Worm (Caenorhabditis elegans) whole organism, late embryonic: ENCODE measurements around the gene hda-5.

Experiments used
- Y22D7AL.16 ChIP-seq: sonication (generic microtip); optimal IDR thresholded peaks from 2 replicates; lab custom pipeline; 2016; ENCODE audit warnings: missing genetic modification characterization, missing compliant biosample characterization
- ahr-1 ChIP-seq: sonication (generic microtip); optimal IDR thresholded peaks from 2 replicates; lab custom pipeline; 2016; ENCODE audit warnings: missing genetic modification characterization, missing compliant biosample characterization
- ama-1 ChIP-seq: fragments of 150-350 bp; optimal IDR thresholded peaks from 2 replicates; lab custom pipeline; 2014
- ceh-14 ChIP-seq: sonication (generic microtip); optimal IDR thresholded peaks from 2 replicates; lab custom pipeline; 2016; ENCODE audit warnings: missing genotype, missing genetic modification characterization, missing compliant biosample characterization
- ceh-18 ChIP-seq: sonication (generic microtip); optimal IDR thresholded peaks from 2 replicates; lab custom pipeline; 2016; ENCODE audit warnings: missing genetic modification characterization, missing compliant biosample characterization
- ceh-2 ChIP-seq: sonication (generic microtip); optimal IDR thresholded peaks from 2 replicates; lab custom pipeline; 2016; ENCODE audit warnings: missing genotype, missing genetic modification characterization, missing compliant biosample characterization
- ceh-22 ChIP-seq: sonication (generic microtip); optimal IDR thresholded peaks from 2 replicates; lab custom pipeline; 2017; ENCODE audit warnings: missing biosample characterization, missing genetic modification characterization
- ceh-24 ChIP-seq: sonication (generic microtip); optimal IDR thresholded peaks from 2 replicates; lab custom pipeline; 2016; ENCODE audit warnings: mild to moderate bottlenecking, missing genetic modification characterization, missing compliant biosample characterization
- ceh-30 ChIP-seq: fragments of 150-350 bp; optimal IDR thresholded peaks from 2 replicates; lab custom pipeline; 2014; ENCODE audit warnings: missing biosample characterization, missing genetic modification characterization
- ceh-34 ChIP-seq: sonication (generic microtip); optimal IDR thresholded peaks from 2 replicates; lab custom pipeline; 2016; ENCODE audit warnings: mild to moderate bottlenecking, missing genetic modification characterization, missing compliant biosample characterization
- ceh-48 ChIP-seq: sonication (generic microtip); optimal IDR thresholded peaks from 2 replicates; lab custom pipeline; 2016; ENCODE audit warnings: missing genetic modification characterization, inconsistent platforms, missing compliant biosample characterization
- ceh-6 ChIP-seq: fragments of 200-800 bp; sonication (Bioruptor generic); optimal IDR thresholded peaks from 2 replicates; lab custom pipeline; 2018; ENCODE audit warnings: mild to moderate bottlenecking, missing genetic modification characterization, missing compliant biosample characterization
- elt-2 ChIP-seq: sonication (generic microtip); optimal IDR thresholded peaks from 2 replicates; lab custom pipeline; 2016; ENCODE audit warnings: missing genetic modification reagents, missing genetic modification characterization, missing compliant biosample characterization
- elt-4 ChIP-seq: sonication (generic microtip); optimal IDR thresholded peaks from 2 replicates; lab custom pipeline; 2016; ENCODE audit warnings: missing genetic modification characterization, missing compliant biosample characterization
- hlh-15 ChIP-seq: sonication (generic microtip); optimal IDR thresholded peaks from 2 replicates; lab custom pipeline; 2016; ENCODE audit warnings: missing genetic modification characterization, missing compliant biosample characterization
- hlh-30 ChIP-seq: sonication (generic microtip); optimal IDR thresholded peaks from 2 replicates; lab custom pipeline; 2017; ENCODE audit warnings: antibody characterized with exemption, missing genetic modification characterization, missing compliant biosample characterization; ENCODE audit not compliant: insufficient read depth
- hlh-6 ChIP-seq: sonication (generic microtip); optimal IDR thresholded peaks from 2 replicates; lab custom pipeline; 2016; ENCODE audit warnings: missing genotype, missing genetic modification characterization, missing compliant biosample characterization
- madf-2 ChIP-seq: sonication (generic microtip); optimal IDR thresholded peaks from 2 replicates; lab custom pipeline; 2017; ENCODE audit warnings: missing genetic modification characterization, missing compliant biosample characterization
- npax-4 ChIP-seq: sonication (generic microtip); optimal IDR thresholded peaks from 2 replicates; lab custom pipeline; 2016; ENCODE audit warnings: missing genetic modification characterization, missing compliant biosample characterization
- odd-2 ChIP-seq: sonication (generic microtip); optimal IDR thresholded peaks from 2 replicates; lab custom pipeline; 2017; ENCODE audit warnings: antibody characterized with exemption, mild to moderate bottlenecking, missing genetic modification characterization, missing compliant biosample characterization
- pax-1 ChIP-seq: fragments of 150-350 bp; optimal IDR thresholded peaks from 2 replicates; lab custom pipeline; 2014; ENCODE audit warnings: missing biosample characterization, missing genetic modification characterization
- pha-2 ChIP-seq: sonication (generic microtip); optimal IDR thresholded peaks from 2 replicates; lab custom pipeline; 2017; ENCODE audit warnings: mild to moderate bottlenecking, missing genetic modification characterization, missing compliant biosample characterization
- pha-4 ChIP-seq: fragments of 150-350 bp; optimal IDR thresholded peaks from 2 replicates; lab custom pipeline; 2018; ENCODE audit warnings: missing biosample characterization, missing genetic modification reagents, missing genetic modification characterization
- pqm-1 ChIP-seq: sonication (generic microtip); optimal IDR thresholded peaks from 2 replicates; lab custom pipeline; 2016; ENCODE audit warnings: missing genetic modification characterization, missing compliant biosample characterization
- pros-1 ChIP-seq: fragments of 150-350 bp; optimal IDR thresholded peaks from 2 replicates; lab custom pipeline; 2014; ENCODE audit warnings: missing biosample characterization, missing genetic modification reagents, missing genetic modification characterization
- rnt-1 ChIP-seq: sonication (generic microtip); optimal IDR thresholded peaks from 2 replicates; lab custom pipeline; 2016; ENCODE audit warnings: missing genetic modification characterization, missing compliant biosample characterization
- sox-2 ChIP-seq: fragments of 200-800 bp; sonication (Bioruptor generic); IDR thresholded peaks from 2 replicates; pipeline ENCODE4 v1.3.6; 2022; ENCODE audit warnings: missing genetic modification reagents, missing genetic modification characterization, missing compliant biosample characterization
- syd-9 ChIP-seq: sonication (generic microtip); optimal IDR thresholded peaks from 2 replicates; lab custom pipeline; 2016; ENCODE audit warnings: mild to moderate bottlenecking, missing genetic modification characterization, moderate library complexity, missing compliant biosample characterization
- tbx-2 ChIP-seq: sonication (generic microtip); optimal IDR thresholded peaks from 2 replicates; lab custom pipeline; 2016; ENCODE audit warnings: missing genetic modification characterization, missing compliant biosample characterization
- unc-42 ChIP-seq: sonication (generic microtip); optimal IDR thresholded peaks from 2 replicates; lab custom pipeline; 2016; ENCODE audit warnings: missing genotype, missing genetic modification characterization, missing compliant biosample characterization
- zip-5 ChIP-seq: sonication (generic microtip); optimal IDR thresholded peaks from 2 replicates; lab custom pipeline; 2016; ENCODE audit warnings: missing genetic modification characterization, missing compliant biosample characterization
- ztf-16 ChIP-seq: sonication (generic microtip); optimal IDR thresholded peaks from 2 replicates; lab custom pipeline; 2017; ENCODE audit warnings: missing genetic modification characterization, missing compliant biosample characterization

The hda-5 gene

DNA sequence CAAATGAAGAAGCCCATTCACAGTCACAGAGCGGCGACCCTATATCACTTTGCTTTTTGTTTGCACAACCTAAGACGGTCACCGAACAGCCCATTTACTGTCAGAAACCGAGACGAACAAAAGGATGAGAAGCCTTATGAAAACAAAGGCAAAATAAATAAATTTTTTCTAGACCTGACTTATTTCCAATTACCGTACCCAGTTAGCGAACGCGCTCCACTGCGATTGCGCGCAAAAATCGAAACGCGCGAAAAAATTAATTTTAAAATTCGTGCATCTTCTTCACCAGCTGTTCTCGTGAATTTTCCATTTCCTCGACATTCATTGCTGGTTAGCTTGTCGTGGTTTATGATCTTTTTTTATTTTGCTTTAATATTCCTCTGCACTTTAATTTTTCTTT lies 16.3 kb upstream of the hda-5 start, which contains the start of gene F43G6.16:
TSS of gene F43G6.16 (minus strand) at position 141 of the 400 bp plus-strand sequence.
- TF ChIP-seq pax-1 (tag; lab: Kevin White, UChicago) = peak; percentile 85
- TF ChIP-seq pqm-1 = no peak
- no peak for TF ChIP-seq ceh-34
- TF ChIP-seq ceh-14 (tag; lab: Kevin White, UChicago) = no peak
- TF ChIP-seq, all 69 proteins: peak for 1

DNA sequence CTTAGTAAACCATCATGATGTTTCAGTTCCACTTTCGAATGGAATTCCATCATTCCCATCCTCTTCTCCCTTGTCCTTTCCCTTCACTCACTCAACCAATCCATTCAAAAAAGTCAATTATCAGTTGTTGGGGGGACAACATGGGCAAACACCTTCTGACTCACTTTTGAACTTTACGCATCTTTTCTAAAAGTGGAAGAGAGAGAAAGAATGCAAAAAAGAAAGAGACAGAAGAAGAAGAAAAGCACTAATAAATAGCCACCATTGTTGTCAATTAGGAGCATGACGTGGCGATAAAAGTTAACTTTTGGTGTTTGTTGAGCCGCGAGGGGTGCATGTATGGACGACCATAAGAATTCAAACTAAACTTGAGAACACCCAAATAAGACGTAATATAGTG lies 10.8 kb upstream of the hda-5 start:
- TF ChIP-seq odd-2 = no peak
- no peak for TF ChIP-seq ceh-48 (tag; lab: Kevin White, UChicago)
- no peak for TF ChIP-seq ceh-30 (tag; lab: Kevin White, UChicago)
- no peak for TF ChIP-seq zip-5 (tag; lab: Kevin White, UChicago)
- TF ChIP-seq hlh-15 (tag; lab: Kevin White, UChicago) = no peak
- no peak for TF ChIP-seq ceh-22
- no peak for TF ChIP-seq ceh-2 (tag; lab: Kevin White, UChicago)
- no peak for TF ChIP-seq ztf-16
- no peak for TF ChIP-seq hlh-6 (tag; lab: Kevin White, UChicago)
- TF ChIP-seq madf-2 = no peak
- no peak for TF ChIP-seq ceh-18
- no peak for TF ChIP-seq rnt-1 (tag; lab: Kevin White, UChicago)
- TF ChIP-seq, all 69 proteins: peak for 0

DNA sequence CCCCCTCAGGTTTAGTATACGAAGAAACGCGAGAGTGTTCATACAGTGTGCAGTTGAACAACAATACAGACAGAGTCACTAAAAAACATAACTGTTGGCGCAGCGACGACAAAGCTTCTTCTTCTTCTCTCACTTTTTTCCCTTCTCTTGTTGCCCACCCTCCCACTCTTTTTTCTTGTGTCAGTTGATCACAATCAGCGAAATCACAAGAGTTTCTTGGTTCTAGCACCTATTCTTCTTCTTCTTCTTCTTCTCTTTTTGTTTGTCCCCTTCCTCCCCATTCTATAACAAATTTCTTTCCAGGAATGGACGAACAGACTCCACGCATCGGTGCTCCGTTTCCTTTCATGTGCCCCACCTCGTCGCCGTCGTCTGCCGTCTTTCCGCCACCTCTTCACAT lies 8.4 kb upstream of the hda-5 start, which contains the start of gene F43G6.4:
TSS of gene F43G6.4 (plus strand) at position 301 of the 400 bp plus-strand sequence.
- TF ChIP-seq ceh-24 (tag; lab: Kevin White, UChicago) (no peak), Y22D7AL.16 (tag; lab: Kevin White, UChicago) (no peak)

DNA sequence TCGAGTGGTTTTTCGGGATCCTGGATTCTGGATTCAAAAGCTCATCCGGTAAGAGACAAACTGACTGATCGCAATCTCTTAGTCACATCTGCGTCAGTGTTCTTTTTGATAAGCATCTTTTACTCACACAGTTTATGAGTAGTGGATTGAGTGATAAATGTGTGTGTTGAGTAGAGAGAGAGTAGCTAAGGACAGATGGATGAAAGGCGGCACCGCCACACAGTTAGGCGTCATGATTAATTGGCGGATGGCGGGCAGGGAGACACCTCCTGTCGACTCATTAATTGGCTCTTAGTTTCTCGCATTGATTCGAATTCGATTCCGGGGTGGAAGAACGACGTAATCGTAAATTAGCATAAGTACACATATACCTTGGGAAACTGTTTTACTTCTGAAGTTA lies 4.4 kb upstream of the hda-5 start:
- TF ChIP-seq hlh-15 (tag; lab: Kevin White, UChicago) (no peak), ceh-30 (tag; lab: Kevin White, UChicago) (no peak), tbx-2 (tag; lab: Kevin White, UChicago) (no peak), hlh-30 (tag; lab: Kevin White, UChicago) (no peak), Y22D7AL.16 (tag; lab: Kevin White, UChicago) (no peak), elt-4 (tag; lab: Kevin White, UChicago) (no peak), sox-2 (GFP tag; lab: Robert Waterston, UW) (no peak), ztf-16 (no peak), syd-9 (no peak), npax-4 (tag; lab: Kevin White, UChicago) (no peak)
- TF ChIP-seq, all 69 proteins: peak for 0

ce11 chrII:11797194-11797593 lies 1.6 kb upstream of the hda-5 start:
- TF ChIP-seq pha-4 (tag; lab: Kevin White, UChicago) (no peak), unc-42 (tag; lab: Kevin White, UChicago) (no peak), syd-9 (no peak), zip-5 (tag; lab: Kevin White, UChicago) (no peak), sox-2 (GFP tag; lab: Robert Waterston, UW) (no peak), tbx-2 (tag; lab: Kevin White, UChicago) (no peak), elt-2 (tag; lab: Kevin White, UChicago) (peak; percentile 80), ceh-6 (no peak)

DNA sequence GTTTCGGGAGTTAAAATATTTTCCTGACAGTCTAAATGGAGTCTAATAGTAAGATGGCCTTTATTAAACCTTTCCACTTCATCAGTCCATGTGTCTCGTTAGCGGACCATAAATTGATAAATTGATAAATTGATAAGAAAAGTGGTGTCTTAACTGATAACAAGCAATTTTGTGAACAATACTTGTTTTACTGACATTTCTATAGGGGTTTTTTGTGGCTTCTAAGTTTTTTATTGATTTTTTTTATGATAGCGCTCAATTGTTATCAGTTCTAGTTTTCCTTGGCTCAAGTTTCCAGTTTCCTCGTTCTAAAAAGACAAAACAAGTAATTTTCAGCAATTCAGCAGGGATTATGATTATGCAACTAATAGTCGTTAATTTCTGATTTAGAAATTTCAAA lies 3.6 kb downstream of the hda-5 start, which contains the start of gene F43G6.17:
TSS of gene F43G6.17 (plus strand) at position 301 of the 400 bp plus-strand sequence.
- TF ChIP-seq ahr-1 (tag; lab: Kevin White, UChicago) = no peak
- no peak for TF ChIP-seq ceh-18
- TF ChIP-seq pros-1 (tag; lab: Kevin White, UChicago) = no peak
- TF ChIP-seq ceh-2 (tag; lab: Kevin White, UChicago) = no peak
- no peak for TF ChIP-seq ama-1 (lab: Kevin White, UChicago)
- TF ChIP-seq pha-2 (tag; lab: Kevin White, UChicago) = no peak
- TF ChIP-seq elt-2 (tag; lab: Kevin White, UChicago) = peak; percentile 57
